Fruit fly (Drosophila melanogaster) S2 (cell line): ENCODE results near the gene CG6749.

ENCODE experiments used
- CG8478 ChIP-seq: fragments of >200 bp; optimal IDR thresholded peaks from 2 replicates; lab custom pipeline; 2018
- CTCF ChIP-seq, 2 experiments: fragments of >200 bp; optimal IDR thresholded peaks; 2 replicates each; lab custom pipeline; 2018

- TF ChIP-seq CTCF (optimal IDR thresholded peaks at IDR 0.05; lab: Kevin White, UChicago) (no peak), CG8478 (lab: Kevin White, UChicago) (no peak)
Measured at dm6 chr3L:9690798-9691475, 42.7 kb downstream of the CG6749 start.
